Fruit fly (Drosophila melanogaster): ENCODE data around the gene ush.

ush gene

DNA sequence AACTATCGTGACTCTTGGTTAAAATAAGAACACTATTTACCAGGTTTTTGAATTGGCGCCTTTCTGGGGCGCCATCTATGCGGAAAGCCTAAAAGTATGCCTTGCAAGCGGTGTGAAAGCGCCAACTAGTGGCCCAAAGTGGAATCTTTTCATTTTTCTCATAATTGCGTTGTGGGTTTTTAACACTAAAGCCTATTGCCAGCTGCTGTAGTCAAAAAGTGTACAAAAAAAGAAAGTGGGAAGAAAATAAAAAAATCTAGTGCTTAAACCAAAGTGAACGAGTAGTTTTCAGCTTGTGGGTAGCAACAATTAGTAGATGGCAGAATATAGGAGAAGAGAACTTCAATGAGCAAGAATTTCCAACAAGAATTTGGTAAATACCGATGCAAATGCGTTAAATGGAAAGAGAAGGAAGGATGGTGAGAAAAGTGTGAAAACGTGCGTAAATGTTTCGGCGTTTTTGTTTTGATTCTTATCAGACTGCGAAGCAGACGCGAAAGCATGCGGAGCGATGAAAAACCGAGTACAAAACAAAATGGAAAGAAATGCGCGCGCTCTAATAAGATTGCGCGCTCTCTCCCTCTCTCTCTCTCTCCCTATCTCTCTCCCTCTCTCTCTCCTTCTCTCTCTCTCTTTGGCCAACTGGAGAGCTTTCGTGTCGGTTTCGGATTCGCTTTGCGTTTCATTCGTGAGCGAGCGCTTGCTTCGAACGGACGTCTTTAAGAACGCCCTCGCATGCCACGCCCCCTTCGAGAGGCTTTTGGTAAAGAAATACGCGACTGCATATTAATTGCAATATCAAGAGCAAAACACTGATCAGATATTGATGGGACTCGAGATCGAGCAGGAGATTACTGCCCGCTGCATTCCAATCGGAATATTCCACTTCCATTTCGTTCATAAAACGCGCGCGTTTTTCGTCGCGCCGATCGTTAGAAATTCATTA is 14.4 kb downstream of the ush start (continued):
- TF ChIP-seq Myb (GFP tag; optimal IDR thresholded peaks at IDR 0.05), result peak; percentile 68
- peak; percentile 27 for TF ChIP-seq CG4820 (GFP tag; optimal IDR thresholded peaks at IDR 0.05)
- TF ChIP-seq CG17186 (GFP tag; optimal IDR thresholded peaks at IDR 0.05), result no peak
- TF ChIP-seq CG17359 (tag; optimal IDR thresholded peaks at IDR 0.05), result peak; percentile 38
- TF ChIP-seq shn (GFP tag; optimal IDR thresholded peaks at IDR 0.05), result peak; percentile 75
- TF ChIP-seq CG2202 (tag; optimal IDR thresholded peaks at IDR 0.05), result no peak
- peak; percentile 31; the same call in 1 of the 3 replicates for TF ChIP-seq CG7357 (GFP tag; IDR thresholded peaks at IDR 0.05)
- TF ChIP-seq CG6683 (GFP tag; optimal IDR thresholded peaks at IDR 0.05), result no peak
- no peak for TF ChIP-seq br (optimal IDR thresholded peaks at IDR 0.05)
- no peak for TF ChIP-seq CG14860 (GFP tag; IDR thresholded peaks at IDR 0.05; ENCODE audit: partially characterized antibody)
- peak; percentile 20 for TF ChIP-seq CG12104 (GFP tag; optimal IDR thresholded peaks at IDR 0.05)
- TF ChIP-seq Eip74EF (GFP tag; optimal IDR thresholded peaks at IDR 0.05), result peak in 1 of 2 experiments; percentile 63
- peak; percentile 32 for TF ChIP-seq CG18262 (tag; optimal IDR thresholded peaks at IDR 0.05)
- TF ChIP-seq CG15479 (GFP tag; optimal IDR thresholded peaks at IDR 0.05), result peak; percentile 41
- peak; percentile 71 for TF ChIP-seq CG11085 (GFP tag; IDR thresholded peaks at IDR 0.05)
- peak; percentile 41; the same call in 1 of the 2 replicates for TF ChIP-seq CG4360 (GFP tag; IDR thresholded peaks at IDR 0.05)
- peak; percentile 73 for TF ChIP-seq maf-S (GFP tag; optimal IDR thresholded peaks at IDR 0.05)
- peak; percentile 83 for TF ChIP-seq CG5245 (GFP tag; optimal IDR thresholded peaks at IDR 0.05)
- TF ChIP-seq ewg (GFP tag; optimal IDR thresholded peaks at IDR 0.05), result peak; percentile 80
- TF ChIP-seq tx (GFP tag; optimal IDR thresholded peaks at IDR 0.05), result peak; percentile 70
- no peak for TF ChIP-seq Dip2 (GFP tag; IDR thresholded peaks at IDR 0.05)
- TF ChIP-seq E2f1 (GFP tag; IDR thresholded peaks at IDR 0.05), result peak; percentile 66
- TF ChIP-seq CG11504 (tag; optimal IDR thresholded peaks at IDR 0.05), result peak; percentile 65
- TF ChIP-seq CrebB (tag; optimal IDR thresholded peaks at IDR 0.05), result peak; percentile 25
- peak; percentile 56 for TF ChIP-seq Xrp1 (GFP tag; IDR thresholded peaks at IDR 0.05)
- TF ChIP-seq ftz-f1 (GFP tag; optimal IDR thresholded peaks at IDR 0.05), result peak; percentile 66
- no peak for TF ChIP-seq CG6175 (GFP tag; IDR thresholded peaks at IDR 0.05)
- peak; percentile 79 for TF ChIP-seq CG11247 (GFP tag; IDR thresholded peaks at IDR 0.05)
- TF ChIP-seq onecut (GFP tag; IDR thresholded peaks at IDR 0.05), result peak; percentile 79
- TF ChIP-seq Sox102F (GFP tag; optimal IDR thresholded peaks at IDR 0.05), result peak; percentile 49
- TF ChIP-seq CG13894 (tag; optimal IDR thresholded peaks at IDR 0.05), result peak; percentile 72
- no peak for TF ChIP-seq ro (GFP tag; IDR thresholded peaks at IDR 0.05)
- peak; percentile 41 for TF ChIP-seq HLH4C (GFP tag; IDR thresholded peaks at IDR 0.05; ENCODE audit: partially characterized antibody)
- peak; percentile 74 for TF ChIP-seq CG34422 (GFP tag; IDR thresholded peaks at IDR 0.05)
- peak; percentile 51 for TF ChIP-seq CG10147 (GFP tag; optimal IDR thresholded peaks at IDR 0.05)
- TF ChIP-seq CG12219 (GFP tag; optimal IDR thresholded peaks at IDR 0.05), result peak; percentile 54
- peak; percentile 59 for TF ChIP-seq pfk (GFP tag; optimal IDR thresholded peaks at IDR 0.05)
- TF ChIP-seq Ets65A (GFP tag), result peak; percentile 96
- TF ChIP-seq run (tag; optimal IDR thresholded peaks at IDR 0.05), result no peak
- no peak; the same call in 1 of the 2 replicates for TF ChIP-seq inv (GFP tag; IDR thresholded peaks at IDR 0.05; ENCODE audit: partially characterized antibody)
- TF ChIP-seq Med (GFP tag), result peak; percentile 96
- TF ChIP-seq eve (GFP tag; optimal IDR thresholded peaks at IDR 0.05), result peak in 1 of 2 experiments; percentile 86
- peak; percentile 53 for TF ChIP-seq CG15269 (tag; optimal IDR thresholded peaks at IDR 0.05)
- peak; percentile 98 for TF ChIP-seq gfzf (GFP tag; optimal IDR thresholded peaks at IDR 0.05)
- TF ChIP-seq CG2889 (GFP tag; IDR thresholded peaks at IDR 0.05), result 0 out of 3 replicates have a peak, but pooled peaks have one; percentile 16
- peak; percentile 58 for TF ChIP-seq CG16815 (GFP tag; optimal IDR thresholded peaks at IDR 0.05)
- peak; percentile 68 to 73 for TF ChIP-seq Pdp1 (GFP tag; optimal IDR thresholded peaks at IDR 0.05)
- peak; percentile 18 for TF ChIP-seq Spps (tag; optimal IDR thresholded peaks at IDR 0.05)

All from whole organism, embryonic.